Fruit fly (Drosophila melanogaster) whole organism, embryonic: ENCODE data around the gene Ppcs.
A peak's percentile ranks its signal among the peaks of the same experiment; 100 is the strongest.

Experiments used
- Adf1 ChIP-seq: fragments of 200-800 bp; sonication (Bioruptor generic); IDR thresholded peaks from 2 replicates; pipeline ENCODE4 v1.3.6; 2022; ENCODE audit warnings: missing biosample characterization, missing genetic modification characterization
- Antp ChIP-seq: fragments of 200-800 bp; sonication (Bioruptor generic); optimal IDR thresholded peaks from 3 replicates; lab custom pipeline; 2016; ENCODE audit warnings: missing biosample characterization, missing genetic modification characterization
- Atf6 ChIP-seq: fragments of 200-800 bp; sonication (Bioruptor generic); IDR thresholded peaks from 2 replicates; pipeline ENCODE4 v1.3.6; 2022; ENCODE audit warnings: missing biosample characterization, missing genetic modification characterization
- B-H2 ChIP-seq: fragments of 200-800 bp; sonication (Bioruptor generic); optimal IDR thresholded peaks from 2 replicates; lab custom pipeline; 2018; ENCODE audit warnings: missing biosample characterization, mild to moderate bottlenecking, missing genetic modification characterization
- BEAF-32 ChIP-seq: fragments of 200-800 bp; sonication (Bioruptor generic); optimal IDR thresholded peaks from 3 replicates; lab custom pipeline; 2017; ENCODE audit warnings: missing biosample characterization, missing genetic modification characterization, mild to moderate bottlenecking, moderate library complexity, missing genetic modification reagents
- Blimp-1 ChIP-seq: fragments of 200-800 bp; sonication (Bioruptor generic); optimal IDR thresholded peaks from 3 replicates; lab custom pipeline; 2018; ENCODE audit warnings: missing biosample characterization, missing genetic modification characterization, mild to moderate bottlenecking, moderate library complexity, missing genetic modification reagents
- CG10366 ChIP-seq: fragments of 200-800 bp; sonication (Bioruptor generic); IDR thresholded peaks from 2 replicates; pipeline ENCODE4 v1.3.6; 2022; ENCODE audit warnings: missing biosample characterization, missing genetic modification characterization
- CG12155 ChIP-seq: fragments of 200-800 bp; sonication (Bioruptor generic); optimal IDR thresholded peaks from 3 replicates; lab custom pipeline; 2016; ENCODE audit warnings: missing biosample characterization, missing genetic modification characterization
- CG1233 ChIP-seq: fragments of 200-800 bp; sonication (Bioruptor generic); optimal IDR thresholded peaks from 4 replicates; lab custom pipeline; 2018; ENCODE audit warnings: missing biosample characterization, mild to moderate bottlenecking, missing genetic modification characterization
- CG13775 ChIP-seq: fragments of 200-800 bp; sonication (Bioruptor generic); optimal IDR thresholded peaks from 3 replicates; lab custom pipeline; 2017; ENCODE audit warnings: missing biosample characterization, mild to moderate bottlenecking, missing genetic modification characterization
- CG14441 ChIP-seq: fragments of 200-800 bp; sonication (Bioruptor generic); IDR thresholded peaks from 2 replicates; pipeline ENCODE4 v1.3.6; 2022; ENCODE audit warnings: missing biosample characterization, missing genetic modification characterization
- CG15514 ChIP-seq: fragments of 200-800 bp; sonication (Bioruptor generic); optimal IDR thresholded peaks from 3 replicates; lab custom pipeline; 2017; ENCODE audit warnings: missing biosample characterization, missing genetic modification characterization, mild to moderate bottlenecking, moderate library complexity, missing genetic modification reagents
- CG15696 ChIP-seq: fragments of 200-800 bp; sonication (Bioruptor generic); optimal IDR thresholded peaks from 2 replicates; lab custom pipeline; 2019; ENCODE audit warnings: missing biosample characterization, mild to moderate bottlenecking, missing genetic modification characterization, moderate library complexity
- CG1602 ChIP-seq: fragments of 200-800 bp; sonication (Bioruptor generic); optimal IDR thresholded peaks from 3 replicates; lab custom pipeline; 2016; ENCODE audit warnings: missing biosample characterization, missing genetic modification characterization
- CG16863 ChIP-seq: fragments of 200-800 bp; sonication (Bioruptor generic); optimal IDR thresholded peaks from 3 replicates; lab custom pipeline; 2016; ENCODE audit warnings: missing biosample characterization, missing genetic modification characterization
- CG18619 ChIP-seq: fragments of 200-800 bp; sonication (Bioruptor generic); optimal IDR thresholded peaks from 3 replicates; lab custom pipeline; 2017; ENCODE audit warnings: missing biosample characterization, mild to moderate bottlenecking, missing genetic modification characterization
- CG2678 ChIP-seq: fragments of 200-800 bp; sonication (Bioruptor generic); optimal IDR thresholded peaks from 3 replicates; lab custom pipeline; 2019; ENCODE audit warnings: missing biosample characterization, mild to moderate bottlenecking, missing genetic modification characterization, moderate library complexity
- CG30431 ChIP-seq: fragments of 200-800 bp; sonication (Bioruptor generic); optimal IDR thresholded peaks from 2 replicates; lab custom pipeline; 2017; ENCODE audit warnings: missing biosample characterization, missing genetic modification characterization
- CG34376 ChIP-seq: fragments of 200-800 bp; sonication (Bioruptor generic); optimal IDR thresholded peaks from 2 replicates; lab custom pipeline; 2018; ENCODE audit warnings: missing biosample characterization, mild to moderate bottlenecking, missing genetic modification characterization
- CG4282 ChIP-seq: fragments of 200-800 bp; sonication (Bioruptor generic); optimal IDR thresholded peaks from 2 replicates; lab custom pipeline; 2016; ENCODE audit warnings: missing biosample characterization, missing genetic modification characterization
- CG4820 ChIP-seq: fragments of 200-800 bp; sonication (Bioruptor generic); optimal IDR thresholded peaks from 3 replicates; lab custom pipeline; 2016; ENCODE audit warnings: missing biosample characterization, missing genetic modification characterization
- CG6854 ChIP-seq: fragments of 200-800 bp; sonication (Bioruptor generic); optimal IDR thresholded peaks from 3 replicates; lab custom pipeline; 2017; ENCODE audit warnings: missing biosample characterization, mild to moderate bottlenecking, missing genetic modification characterization
- CG7372 ChIP-seq: fragments of 200-800 bp; sonication (Bioruptor generic); IDR thresholded peaks from 2 replicates; pipeline ENCODE4 v1.3.6; 2022; ENCODE audit warnings: missing biosample characterization, missing genetic modification characterization
- CG8388 ChIP-seq: fragments of 200-800 bp; sonication (Bioruptor generic); optimal IDR thresholded peaks from 2 replicates; lab custom pipeline; 2019; ENCODE audit warnings: missing biosample characterization, mild to moderate bottlenecking, missing genetic modification characterization, moderate library complexity
- CG9609 ChIP-seq: fragments of 200-800 bp; sonication (Bioruptor generic); optimal IDR thresholded peaks from 3 replicates; lab custom pipeline; 2016; ENCODE audit warnings: missing biosample characterization, missing genetic modification characterization
- D19A ChIP-seq: fragments of 200-800 bp; optimal IDR thresholded peaks from 3 replicates; lab custom pipeline; 2019; ENCODE audit warnings: missing biosample characterization, mild to moderate bottlenecking, missing genetic modification characterization, moderate library complexity
- Doc3 ChIP-seq: fragments of 200-800 bp; sonication (Bioruptor generic); IDR thresholded peaks from 3 replicates; pipeline ENCODE4 v1.3.6; 2022; ENCODE audit warnings: missing biosample characterization, missing genetic modification characterization; ENCODE audit not compliant: partially characterized antibody
- Fer3 ChIP-seq: fragments of 200-800 bp; sonication (Bioruptor generic); optimal IDR thresholded peaks from 2 replicates; lab custom pipeline; 2018; ENCODE audit warnings: missing biosample characterization, mild to moderate bottlenecking, missing genetic modification characterization, moderate library complexity
- HLH4C ChIP-seq: fragments of 200-800 bp; sonication (Bioruptor generic); IDR thresholded peaks from 3 replicates; pipeline ENCODE4 v1.3.6; 2022; ENCODE audit warnings: missing biosample characterization, missing genetic modification characterization; ENCODE audit not compliant: partially characterized antibody
- Hmr ChIP-seq: fragments of 200-800 bp; sonication (Bioruptor generic); optimal IDR thresholded peaks from 3 replicates; lab custom pipeline; 2017; ENCODE audit warnings: mild to moderate bottlenecking, missing biosample characterization, missing genetic modification reagents, missing genetic modification characterization
- Oaz ChIP-seq: fragments of 200-800 bp; sonication (Bioruptor generic); IDR thresholded peaks from 2 replicates; pipeline ENCODE4 v1.3.6; 2022; ENCODE audit warnings: missing biosample characterization, missing genetic modification characterization
- Oli ChIP-seq: fragments of 200-800 bp; sonication (Bioruptor generic); optimal IDR thresholded peaks from 2 replicates; lab custom pipeline; 2018; ENCODE audit warnings: missing biosample characterization, mild to moderate bottlenecking, missing genetic modification characterization, moderate library complexity
- Pdp1 ChIP-seq, 2 experiments: fragments of 200-800 bp; sonication (Bioruptor generic); optimal IDR thresholded peaks; 3 replicates each; lab custom pipeline; 2016; ENCODE audit warnings: missing biosample characterization in 2 of 2, missing genetic modification characterization in 2 of 2, mild to moderate bottlenecking in 1 of 2, moderate library complexity in 1 of 2
- Rx ChIP-seq: fragments of 200-800 bp; sonication (Bioruptor generic); IDR thresholded peaks from 2 replicates; pipeline ENCODE4 v1.3.6; 2022; ENCODE audit warnings: missing biosample characterization, missing genetic modification characterization
- Sin3A ChIP-seq: fragments of >200 bp; optimal IDR thresholded peaks from 2 replicates; lab custom pipeline; 2018
- ci ChIP-seq: fragments of 200-800 bp; sonication (Bioruptor generic); IDR thresholded peaks from 3 replicates; pipeline ENCODE4 v1.3.6; 2022; ENCODE audit warnings: missing biosample characterization, missing genetic modification characterization
- dan ChIP-seq: fragments of 200-800 bp; sonication (Bioruptor generic); IDR thresholded peaks from 2 replicates; pipeline ENCODE4 v1.3.6; 2022; ENCODE audit warnings: missing biosample characterization, missing genetic modification characterization
- dm ChIP-seq: fragments of 200-800 bp; sonication (Bioruptor generic); optimal IDR thresholded peaks from 3 replicates; lab custom pipeline; 2016; ENCODE audit warnings: missing biosample characterization, missing genetic modification characterization
- emc ChIP-seq: fragments of 200-800 bp; sonication (Bioruptor generic); optimal IDR thresholded peaks from 2 replicates; lab custom pipeline; 2016; ENCODE audit warnings: missing biosample characterization, missing genetic modification characterization
- grau ChIP-seq: fragments of 200-800 bp; optimal IDR thresholded peaks from 3 replicates; lab custom pipeline; 2019; ENCODE audit warnings: missing biosample characterization, mild to moderate bottlenecking, missing genetic modification characterization, moderate library complexity
- gro ChIP-seq: fragments of 200-800 bp; sonication (Bioruptor generic); optimal IDR thresholded peaks from 2 replicates; lab custom pipeline; 2016; ENCODE audit warnings: missing biosample characterization, missing genetic modification characterization
- jigr1 ChIP-seq: fragments of 200-800 bp; sonication (Bioruptor generic); IDR thresholded peaks from 3 replicates; pipeline ENCODE4 v1.3.6; 2022; ENCODE audit warnings: missing biosample characterization, missing genetic modification characterization
- kay ChIP-seq: fragments of 200-800 bp; sonication (Bioruptor generic); optimal IDR thresholded peaks from 2 replicates; lab custom pipeline; 2016; ENCODE audit warnings: missing biosample characterization, missing genetic modification characterization
- kni ChIP-seq: fragments of 200-800 bp; sonication (Bioruptor generic); optimal IDR thresholded peaks from 3 replicates; lab custom pipeline; 2017; ENCODE audit warnings: mild to moderate bottlenecking, missing biosample characterization, missing genetic modification reagents, missing genetic modification characterization
- psq ChIP-seq: fragments of 200-800 bp; sonication (Bioruptor generic); optimal IDR thresholded peaks from 2 replicates; lab custom pipeline; 2017; ENCODE audit warnings: missing biosample characterization, missing genetic modification characterization
- sens ChIP-seq: fragments of 200-800 bp; sonication (Bioruptor generic); peaks from one replicate; lab custom pipeline; 2016; ENCODE audit warnings: missing biosample characterization, missing genetic modification characterization
- sqz ChIP-seq: fragments of 200-800 bp; sonication (Bioruptor generic); optimal IDR thresholded peaks from 3 replicates; lab custom pipeline; 2018; ENCODE audit warnings: missing biosample characterization, mild to moderate bottlenecking, missing genetic modification characterization
- tll ChIP-seq, 2 experiments: fragments of 200-800 bp in 1 of 2; fragments of >200 bp in 1 of 2; sonication (Bioruptor generic) in 1 of 2; optimal IDR thresholded peaks; 2 replicates each; lab custom pipeline; 2017 to 2019; ENCODE audit warnings: missing biosample characterization in 2 of 2, missing genetic modification characterization in 2 of 2, mild to moderate bottlenecking in 1 of 2, moderate library complexity in 1 of 2
- trem ChIP-seq: fragments of 200-800 bp; optimal IDR thresholded peaks from 3 replicates; lab custom pipeline; 2019; ENCODE audit warnings: missing biosample characterization, mild to moderate bottlenecking, missing genetic modification characterization, moderate library complexity

Ppcs gene

DNA sequence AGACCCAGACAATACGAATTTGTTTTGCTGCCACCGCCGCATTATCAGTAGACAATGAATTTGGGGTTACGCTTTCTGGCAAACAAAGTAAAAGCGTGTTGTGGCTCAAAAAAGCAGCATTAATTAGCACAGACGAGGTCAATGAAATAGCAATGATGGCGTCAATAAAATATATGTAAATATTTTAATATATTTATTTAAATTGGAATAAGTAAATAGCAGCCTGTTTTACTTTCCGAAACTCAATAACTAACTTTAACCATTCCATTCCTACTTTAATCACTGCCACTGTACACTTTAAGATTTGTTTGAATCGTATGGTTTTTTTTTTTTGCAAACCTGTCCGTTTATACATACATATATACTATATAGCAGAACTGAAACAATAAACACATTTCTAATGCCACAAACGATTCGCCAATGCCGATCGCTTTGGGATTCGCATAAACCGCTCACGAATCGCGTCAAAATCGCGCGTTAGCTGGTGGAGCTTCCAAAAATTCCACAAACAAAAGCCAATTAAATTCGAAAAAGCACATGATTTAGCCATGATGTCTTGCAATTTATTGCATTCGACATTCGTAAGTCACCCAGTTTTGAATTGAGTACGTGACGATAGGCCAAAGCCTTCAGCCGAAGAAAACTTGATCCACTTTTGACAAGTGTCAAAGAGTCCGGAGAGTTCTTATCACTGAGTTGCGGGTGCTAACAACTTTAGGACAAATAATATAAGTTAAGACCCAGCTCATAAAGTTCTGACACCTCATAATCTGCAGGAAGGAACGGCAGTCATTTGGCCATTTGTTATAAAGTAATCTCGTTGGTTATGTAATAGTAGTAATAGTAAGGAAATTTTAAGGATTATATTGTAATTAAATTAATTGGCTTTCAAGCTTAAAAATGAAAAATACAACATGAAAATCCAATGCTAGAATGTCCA is 4.4 kb upstream of the Ppcs start (continued):
- TF ChIP-seq CG12155 (GFP tag; lab: Kevin White, UChicago) (no peak), CG1602 (GFP tag; lab: Kevin White, UChicago) (no peak), CG7372 (GFP tag; lab: Robert Waterston, UW) (peak; percentile 54; the same call in 1 of the 2 replicates), CG13775 (GFP tag; lab: Kevin White, UChicago) (no peak), CG4820 (GFP tag; lab: Kevin White, UChicago) (no peak), CG4282 (no peak), CG34376 (GFP tag; lab: Kevin White, UChicago) (no peak), sqz (GFP tag; lab: Kevin White, UChicago) (no peak), tll (GFP tag; optimal IDR thresholded peaks at IDR 0.05; lab: Kevin White, UChicago) (no peak), kni (GFP tag; lab: Kevin White, UChicago) (no peak), CG30431 (GFP tag; lab: Kevin White, UChicago) (no peak), Blimp-1 (GFP tag; lab: Kevin White, UChicago) (peak; percentile 16), ci (GFP tag; lab: Robert Waterston, UW) (peak; percentile 70), CG1233 (GFP tag; lab: Kevin White, UChicago) (no peak), gro (no peak), CG9609 (no peak), Doc3 (GFP tag; lab: Robert Waterston, UW) (no peak), CG14441 (GFP tag; lab: Robert Waterston, UW) (no peak; the same call in 1 of the 2 replicates), jigr1 (GFP tag; lab: Robert Waterston, UW) (no peak), Oli (tag; lab: Kevin White, UChicago) (peak; percentile 33), sens (GFP tag; lab: Kevin White, UChicago) (no peak), HLH4C (GFP tag; lab: Robert Waterston, UW) (no peak), CG15696 (tag; lab: Kevin White, UChicago) (no peak), CG8388 (GFP tag; lab: Kevin White, UChicago) (peak; percentile 27), Antp (GFP tag; lab: Kevin White, UChicago) (no peak), Hmr (no peak), CG16863 (GFP tag; lab: Kevin White, UChicago) (no peak), CG15514 (GFP tag; lab: Kevin White, UChicago) (no peak), CG2678 (peak; percentile 59), Fer3 (peak; percentile 5), Oaz (GFP tag; lab: Robert Waterston, UW) (0 out of 2 replicates have a peak, but pooled peaks have one; percentile 9), Pdp1 (GFP tag; optimal IDR thresholded peaks at IDR 0.05; lab: Kevin White, UChicago) (peak in 1 of 2 experiments; percentile 73), psq (GFP tag; lab: Kevin White, UChicago) (no peak), D19A (tag; lab: Kevin White, UChicago) (no peak), grau (tag; lab: Kevin White, UChicago) (peak; percentile 46), Rx (no peak), dan (no peak), kay (no peak), BEAF-32 (GFP tag; lab: Kevin White, UChicago) (no peak), dm (GFP tag; lab: Kevin White, UChicago) (no peak), Adf1 (GFP tag; lab: Robert Waterston, UW) (no peak), emc (GFP tag; lab: Kevin White, UChicago) (no peak), Atf6 (peak; percentile 31; the same call in 1 of the 2 replicates), trem (tag; lab: Kevin White, UChicago) (no peak), CG6854 (no peak), CG18619 (no peak), Sin3A (lab: Kevin White, UChicago) (no peak), B-H2 (GFP tag; lab: Kevin White, UChicago) (no peak), CG10366 (GFP tag; lab: Robert Waterston, UW) (peak; percentile 41)
